Fruit fly (Drosophila melanogaster): ENCODE results near the gene Phae1.

The Phae1 gene

DNA sequence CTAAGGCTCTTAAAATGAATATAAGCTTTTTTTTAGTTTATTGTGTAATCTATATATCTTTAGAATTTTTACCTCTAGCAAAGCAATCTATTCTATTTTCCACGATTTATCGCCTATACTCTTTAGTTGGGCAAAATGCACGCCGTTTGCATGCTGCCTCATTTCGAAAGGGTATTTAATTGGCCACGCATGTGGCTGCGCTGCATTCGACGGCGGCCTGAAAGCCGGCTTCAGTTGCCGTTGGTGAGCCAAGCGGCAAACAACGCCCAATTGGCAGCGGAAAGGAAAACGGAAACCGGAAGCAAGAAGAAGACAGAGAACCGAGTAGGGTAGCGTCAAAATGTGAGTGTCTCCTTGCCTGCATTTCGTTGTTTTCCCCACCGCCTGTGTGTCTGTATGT is 33.4 kb upstream of the Phae1 start, which contains the start of gene CG14947 (continued):
- TF ChIP-seq Lpt (GFP tag; optimal IDR thresholded peaks at IDR 0.05) (no peak), Eip93F (GFP tag; optimal IDR thresholded peaks at IDR 0.05) (no peak), esn (GFP tag; optimal IDR thresholded peaks at IDR 0.05) (peak; percentile 26), lz (GFP tag; optimal IDR thresholded peaks at IDR 0.05) (peak; percentile 5), CG15336 (GFP tag; IDR thresholded peaks at IDR 0.05) (peak; percentile 51), cyc (GFP tag; optimal IDR thresholded peaks at IDR 0.05) (no peak), ss (GFP tag; optimal IDR thresholded peaks at IDR 0.05) (peak; percentile 21 to 39), CG11762 (GFP tag; optimal IDR thresholded peaks at IDR 0.05; ENCODE audit: insufficient read depth) (no peak), CG3032 (tag; optimal IDR thresholded peaks at IDR 0.05) (no peak), Ets21C (GFP tag; optimal IDR thresholded peaks at IDR 0.05) (no peak), acj6 (GFP tag; optimal IDR thresholded peaks at IDR 0.05) (no peak), CG32006 (GFP tag; optimal IDR thresholded peaks at IDR 0.05) (peak; percentile 37), fkh (GFP tag; optimal IDR thresholded peaks at IDR 0.05) (no peak), Eip75B (GFP tag; optimal IDR thresholded peaks at IDR 0.05) (peak; percentile 34), topi (GFP tag; optimal IDR thresholded peaks at IDR 0.05) (peak; percentile 0), dsx (GFP tag; optimal IDR thresholded peaks at IDR 0.05; ENCODE audit: poor library complexity, severe bottlenecking) (no peak), Hr39 (GFP tag; optimal IDR thresholded peaks at IDR 0.05) (peak; percentile 22), OdsH (GFP tag; optimal IDR thresholded peaks at IDR 0.05) (peak; percentile 36), CG1621 (tag; optimal IDR thresholded peaks at IDR 0.05) (no peak), CG3919 (GFP tag; optimal IDR thresholded peaks at IDR 0.05) (peak; percentile 2), CG4318 (GFP tag; optimal IDR thresholded peaks at IDR 0.05) (no peak), Smox (GFP tag; optimal IDR thresholded peaks at IDR 0.05) (peak; percentile 15), Blimp-1 (GFP tag; optimal IDR thresholded peaks at IDR 0.05) (no peak), CG9139 (GFP tag; optimal IDR thresholded peaks at IDR 0.05) (peak; percentile 20), dac (GFP tag; optimal IDR thresholded peaks at IDR 0.05) (no peak), eg (GFP tag; IDR thresholded peaks at IDR 0.05) (0 out of 3 replicates have a peak, but pooled peaks have one; percentile 29), CG6276 (GFP tag; optimal IDR thresholded peaks at IDR 0.05) (no peak)

DNA sequence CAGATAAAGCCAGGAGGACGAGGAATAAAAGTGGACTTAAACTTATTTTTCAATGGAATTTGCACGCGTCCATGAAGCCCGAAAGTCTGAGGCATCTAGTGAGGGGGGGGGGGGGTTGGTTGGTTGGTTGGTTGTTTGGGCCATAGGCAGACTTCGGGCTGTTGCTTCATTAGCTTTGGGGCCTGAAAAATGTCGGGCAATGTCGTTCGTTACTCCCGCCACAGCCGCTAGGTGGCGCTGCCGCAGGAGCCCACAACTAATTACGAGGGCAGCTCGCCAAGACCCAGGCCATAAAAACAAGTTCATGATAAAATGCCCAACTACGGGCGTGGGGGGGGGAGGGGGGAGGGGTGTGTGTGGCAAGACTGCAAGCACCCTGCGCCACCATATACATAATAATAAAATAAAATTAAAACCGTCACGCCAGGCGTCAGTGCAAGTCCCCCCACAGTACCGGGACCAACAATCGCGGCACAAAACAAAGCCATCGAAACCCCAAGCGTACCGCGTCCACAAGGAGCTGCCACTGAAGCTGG is 31.0 kb upstream of the Phae1 start:
- TF ChIP-seq ss (GFP tag; optimal IDR thresholded peaks at IDR 0.05), result peak; percentile 1 to 30
- no peak for TF ChIP-seq CG4318 (GFP tag; optimal IDR thresholded peaks at IDR 0.05)

DNA sequence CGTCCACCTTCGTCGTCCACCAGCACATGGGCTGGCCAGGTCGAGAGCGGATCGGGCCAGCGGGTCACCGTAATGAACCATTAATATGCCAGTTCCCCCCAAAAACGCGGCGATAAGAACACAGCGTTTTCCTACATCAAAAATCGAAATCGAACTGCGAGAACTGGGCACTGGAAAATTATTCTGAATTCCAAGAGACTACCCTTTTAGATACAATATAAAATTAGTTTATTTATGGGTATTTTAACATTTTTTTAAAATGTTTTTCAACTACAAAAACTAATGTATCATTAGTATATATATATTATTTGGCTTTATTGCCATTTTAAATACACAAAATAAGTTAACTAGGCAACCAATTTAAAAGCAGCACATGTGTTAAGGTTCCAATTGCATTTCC is 30.5 kb upstream of the Phae1 start:
- no peak for TF ChIP-seq Ets96B (tag; optimal IDR thresholded peaks at IDR 0.05)
- TF ChIP-seq CG6163 (GFP tag; IDR thresholded peaks at IDR 0.05), result no peak
- TF ChIP-seq svp (GFP tag), result peak; percentile 61
- no peak for TF ChIP-seq Blimp-1 (GFP tag; optimal IDR thresholded peaks at IDR 0.05)

DNA sequence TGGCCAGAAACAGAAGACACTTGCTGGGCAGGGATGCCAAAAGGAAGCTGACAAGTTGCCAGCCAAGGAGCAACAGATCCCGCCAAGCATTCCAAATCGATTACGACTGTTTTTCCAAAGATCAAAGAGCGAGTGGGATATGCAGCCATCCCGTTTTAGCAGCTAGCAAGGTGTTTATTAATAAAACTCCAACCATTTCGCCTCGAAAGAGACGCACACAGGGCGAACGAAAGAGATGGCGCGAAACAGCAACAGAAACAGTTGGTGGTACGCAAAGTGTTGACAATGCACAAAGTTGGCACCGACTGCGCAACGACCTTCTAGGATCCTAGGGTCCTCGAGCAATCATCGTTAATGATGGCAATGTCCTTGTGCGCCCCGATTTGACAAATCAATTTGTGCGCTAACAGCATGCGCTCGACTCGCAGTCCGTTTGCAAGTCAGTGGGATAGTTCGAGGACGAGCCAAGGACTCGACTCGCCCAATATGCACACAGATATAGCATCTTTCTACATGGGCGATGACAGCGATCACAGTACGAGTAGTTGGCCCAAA is 29.3 kb upstream of the Phae1 start:
- TF ChIP-seq Smox (GFP tag; optimal IDR thresholded peaks at IDR 0.05) (no peak), lz (GFP tag; optimal IDR thresholded peaks at IDR 0.05) (no peak), CG3919 (GFP tag; optimal IDR thresholded peaks at IDR 0.05) (no peak), Sox14 (GFP tag; optimal IDR thresholded peaks at IDR 0.05) (no peak), Sox102F (GFP tag; optimal IDR thresholded peaks at IDR 0.05) (no peak), CG9139 (GFP tag; optimal IDR thresholded peaks at IDR 0.05) (no peak), esn (GFP tag; optimal IDR thresholded peaks at IDR 0.05) (no peak), fd59A (GFP tag; optimal IDR thresholded peaks at IDR 0.05) (no peak), salr (GFP tag; optimal IDR thresholded peaks at IDR 0.05) (no peak)
